Worm (Caenorhabditis elegans) whole organism, L3 larva: ENCODE data around the gene clc-7.
A peak's percentile ranks its signal among the peaks of the same experiment; 100 is the strongest.

Source experiments
- ZK546.5 ChIP-seq: sonication (generic microtip); optimal IDR thresholded peaks from 2 replicates; lab custom pipeline; 2017; ENCODE audit warnings: missing biosample characterization, missing genetic modification characterization
- aly-2 ChIP-seq: fragments of 150-350 bp; optimal IDR thresholded peaks from 2 replicates; lab custom pipeline; 2014; ENCODE audit warnings: missing biosample characterization, missing genetic modification characterization
- ama-1 ChIP-seq: fragments of 150-350 bp; optimal IDR thresholded peaks from 2 replicates; lab custom pipeline; 2018
- ceh-16 ChIP-seq: sonication (generic microtip); optimal IDR thresholded peaks from 2 replicates; lab custom pipeline; 2017; ENCODE audit warnings: missing biosample characterization, missing genetic modification characterization
- ceh-28 ChIP-seq: fragments of 150-350 bp; optimal IDR thresholded peaks from 2 replicates; lab custom pipeline; 2014; ENCODE audit warnings: missing biosample characterization, missing genetic modification reagents, missing genetic modification characterization
- ceh-82 ChIP-seq: fragments of 150-350 bp; optimal IDR thresholded peaks from 2 replicates; lab custom pipeline; 2014; ENCODE audit warnings: missing biosample characterization, missing genetic modification characterization
- ceh-9 ChIP-seq: sonication (generic microtip); optimal IDR thresholded peaks from 2 replicates; lab custom pipeline; 2018; ENCODE audit warnings: missing biosample characterization, missing genetic modification characterization
- daf-12 ChIP-seq: fragments of 150-350 bp; optimal IDR thresholded peaks from 2 replicates; lab custom pipeline; 2014; ENCODE audit warnings: missing biosample characterization, missing genetic modification reagents, missing genetic modification characterization
- egl-27 ChIP-seq: sonication (generic microtip); optimal IDR thresholded peaks from 4 replicates; lab custom pipeline; 2017; ENCODE audit warnings: missing biosample characterization, missing genetic modification reagents, missing genetic modification characterization
- egl-5 ChIP-seq: fragments of 150-350 bp; optimal IDR thresholded peaks from 2 replicates; lab custom pipeline; 2017; ENCODE audit warnings: missing biosample characterization, missing genetic modification reagents, missing genetic modification characterization, inconsistent platforms
- elt-1 ChIP-seq: fragments of 150-350 bp; optimal IDR thresholded peaks from 2 replicates; lab custom pipeline; 2014; ENCODE audit warnings: missing biosample characterization, missing genetic modification characterization
- elt-2 ChIP-seq: sonication (generic microtip); optimal IDR thresholded peaks from 2 replicates; lab custom pipeline; 2016; ENCODE audit warnings: missing genetic modification reagents, mild to moderate bottlenecking, missing genetic modification characterization, missing compliant biosample characterization
- elt-3 ChIP-seq, 3 experiments: fragments of 150-350 bp in 1 of 3; sonication (generic microtip) in 2 of 3; optimal IDR thresholded peaks; 2 replicates in 2 of 3; 4 replicates in 1 of 3; lab custom pipeline; 2014 to 2017; ENCODE audit warnings: missing biosample characterization in 3 of 3, missing genetic modification characterization in 3 of 3
- eor-1 ChIP-seq, 2 experiments: fragments of 150-350 bp; optimal IDR thresholded peaks; 2 replicates each; lab custom pipeline; 2014 to 2018; ENCODE audit warnings: missing biosample characterization in 2 of 2, missing genetic modification characterization in 2 of 2
- fkh-10 ChIP-seq: sonication (generic microtip); optimal IDR thresholded peaks from 2 replicates; lab custom pipeline; 2017; ENCODE audit warnings: missing biosample characterization, missing genetic modification reagents, missing genetic modification characterization
- fkh-2 ChIP-seq: fragments of 150-350 bp; optimal IDR thresholded peaks from 2 replicates; lab custom pipeline; 2014; ENCODE audit warnings: missing biosample characterization, missing genetic modification reagents, missing genetic modification characterization
- fos-1 ChIP-seq: fragments of 150-350 bp; optimal IDR thresholded peaks from 2 replicates; lab custom pipeline; 2014; ENCODE audit warnings: missing biosample characterization, missing genetic modification characterization
- hmg-11 ChIP-seq: sonication (generic microtip); optimal IDR thresholded peaks from 2 replicates; lab custom pipeline; 2016; ENCODE audit warnings: missing genetic modification characterization, missing compliant biosample characterization
- jun-1 ChIP-seq: fragments of 150-350 bp; optimal IDR thresholded peaks from 2 replicates; lab custom pipeline; 2014; ENCODE audit warnings: missing biosample characterization, missing genetic modification reagents, missing genetic modification characterization
- lin-15B ChIP-seq: fragments of 150-350 bp; optimal IDR thresholded peaks from 2 replicates; lab custom pipeline; 2014; ENCODE audit warnings: missing biosample characterization, missing genetic modification characterization
- lin-39 ChIP-seq: fragments of 150-350 bp; optimal IDR thresholded peaks from 2 replicates; lab custom pipeline; 2018; ENCODE audit warnings: missing biosample characterization, missing genetic modification reagents, missing genetic modification characterization
- lsy-12 ChIP-seq: sonication (generic microtip); optimal IDR thresholded peaks from 2 replicates; lab custom pipeline; 2016; ENCODE audit warnings: mild to moderate bottlenecking, missing genetic modification characterization, missing compliant biosample characterization
- mdl-1 ChIP-seq: fragments of 150-350 bp; optimal IDR thresholded peaks from 2 replicates; lab custom pipeline; 2014; ENCODE audit warnings: missing biosample characterization, missing genetic modification characterization
- nfya-1 ChIP-seq: sonication (generic microtip); optimal IDR thresholded peaks from 2 replicates; lab custom pipeline; 2017; ENCODE audit warnings: missing genetic modification characterization, mild to moderate bottlenecking, missing compliant biosample characterization, antibody characterized with exemption, moderate library complexity; ENCODE audit not compliant: insufficient read depth
- nhr-11 ChIP-seq: fragments of 150-350 bp; optimal IDR thresholded peaks from 2 replicates; lab custom pipeline; 2014; ENCODE audit warnings: missing biosample characterization, missing genetic modification characterization
- nhr-12 ChIP-seq: fragments of 150-350 bp; optimal IDR thresholded peaks from 2 replicates; lab custom pipeline; 2014; ENCODE audit warnings: missing biosample characterization, missing genetic modification characterization
- nhr-23 ChIP-seq: fragments of 150-350 bp; optimal IDR thresholded peaks from 2 replicates; lab custom pipeline; 2014; ENCODE audit warnings: missing biosample characterization, missing genetic modification reagents, missing genetic modification characterization
- nhr-237 ChIP-seq: fragments of 150-350 bp; optimal IDR thresholded peaks from 2 replicates; lab custom pipeline; 2014; ENCODE audit warnings: missing biosample characterization, missing genetic modification characterization
- nhr-25 ChIP-seq: sonication (generic microtip); optimal IDR thresholded peaks from 2 replicates; lab custom pipeline; 2017; ENCODE audit warnings: missing biosample characterization, missing genetic modification characterization
- nhr-28 ChIP-seq: fragments of 150-350 bp; optimal IDR thresholded peaks from 2 replicates; lab custom pipeline; 2014; ENCODE audit warnings: missing biosample characterization, missing genetic modification characterization
- nhr-43 ChIP-seq: sonication (generic microtip); optimal IDR thresholded peaks from 2 replicates; lab custom pipeline; 2016; ENCODE audit warnings: mild to moderate bottlenecking, missing genetic modification characterization, missing compliant biosample characterization; ENCODE audit not compliant: poor library complexity, severe bottlenecking
- nhr-76 ChIP-seq: fragments of 150-350 bp; sonication (generic microtip); optimal IDR thresholded peaks from 5 replicates; lab custom pipeline; 2014; ENCODE audit warnings: missing biosample characterization, missing genetic modification characterization
- nhr-77 ChIP-seq: fragments of 150-350 bp; optimal IDR thresholded peaks from 2 replicates; lab custom pipeline; 2014; ENCODE audit warnings: missing biosample characterization, missing genetic modification characterization
- pha-4 ChIP-seq: fragments of 150-350 bp; optimal IDR thresholded peaks from 2 replicates; lab custom pipeline; 2014; ENCODE audit warnings: missing biosample characterization, missing genetic modification reagents, missing genetic modification characterization
- pqm-1 ChIP-seq: fragments of 150-350 bp; optimal IDR thresholded peaks from 2 replicates; lab custom pipeline; 2017; ENCODE audit warnings: missing biosample characterization, missing genetic modification characterization, inconsistent platforms
- sea-2 ChIP-seq: fragments of 150-350 bp; sonication (generic microtip); optimal IDR thresholded peaks from 4 replicates; lab custom pipeline; 2014; ENCODE audit warnings: missing biosample characterization, missing genetic modification reagents, missing genetic modification characterization
- skn-1 ChIP-seq: fragments of 150-350 bp; optimal IDR thresholded peaks from 2 replicates; lab custom pipeline; 2014; ENCODE audit warnings: missing biosample characterization, missing genetic modification characterization
- tbx-2 ChIP-seq: sonication (generic microtip); optimal IDR thresholded peaks from 2 replicates; lab custom pipeline; 2016; ENCODE audit warnings: mild to moderate bottlenecking, missing genetic modification characterization, missing compliant biosample characterization
- unc-39 ChIP-seq: sonication (generic microtip); optimal IDR thresholded peaks from 4 replicates; lab custom pipeline; 2017; ENCODE audit warnings: missing biosample characterization, missing genetic modification characterization
- unc-62 ChIP-seq: fragments of 150-350 bp; sonication (generic microtip); optimal IDR thresholded peaks from 4 replicates; lab custom pipeline; 2014; ENCODE audit warnings: missing biosample characterization, missing genetic modification reagents, missing genetic modification characterization
- zag-1 ChIP-seq: fragments of 150-350 bp; optimal IDR thresholded peaks from 2 replicates; lab custom pipeline; 2014; ENCODE audit warnings: missing biosample characterization, missing genetic modification characterization
- ztf-11 ChIP-seq: fragments of 150-350 bp; optimal IDR thresholded peaks from 2 replicates; lab custom pipeline; 2014; ENCODE audit warnings: missing biosample characterization, missing genetic modification characterization
- ztf-4 ChIP-seq: fragments of 150-350 bp; optimal IDR thresholded peaks from 2 replicates; lab custom pipeline; 2014; ENCODE audit warnings: missing biosample characterization, missing genetic modification characterization

The clc-7 gene

DNA sequence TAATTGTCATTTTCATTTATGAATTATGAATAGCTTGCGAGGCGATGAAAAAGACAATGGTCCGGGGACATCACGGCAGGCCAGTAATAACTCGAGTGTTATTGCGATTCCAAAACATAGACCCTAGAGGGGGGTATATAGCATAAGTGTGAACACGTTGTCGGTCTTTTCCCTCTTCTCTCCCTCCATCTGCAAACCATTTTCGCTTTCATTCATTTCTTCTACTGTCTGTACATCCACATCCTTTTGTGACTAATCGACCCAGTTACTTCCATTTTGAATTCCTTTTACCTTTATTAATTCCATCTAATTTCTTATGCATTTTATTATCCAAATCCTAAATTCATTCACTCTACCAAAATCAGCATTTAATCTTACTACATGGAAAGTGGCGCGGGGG lies 3.1 kb downstream of the clc-7 start:
- no peak for TF ChIP-seq nhr-76 (tag; lab: Kevin White, UChicago)
- TF ChIP-seq skn-1 (tag; lab: Kevin White, UChicago): no peak
- TF ChIP-seq ztf-4 (tag; lab: Kevin White, UChicago): no peak
- TF ChIP-seq nhr-43 (tag; lab: Kevin White, UChicago): no peak
- TF ChIP-seq ztf-11 (tag; lab: Kevin White, UChicago): no peak
- TF ChIP-seq, all 47 proteins: peak for 0

ce11 chrX:5073895-5074294 lies 6.0 kb downstream of the clc-7 start:
- TF ChIP-seq nfya-1 (tag; lab: Kevin White, UChicago): no peak
- TF ChIP-seq ceh-28: no peak
- no peak for TF ChIP-seq unc-39 (tag; lab: Kevin White, UChicago)
- no peak for TF ChIP-seq zag-1 (tag; lab: Kevin White, UChicago)
- no peak for TF ChIP-seq egl-5
- no peak for TF ChIP-seq lin-15B (tag; lab: Kevin White, UChicago)
- TF ChIP-seq lsy-12 (tag; lab: Kevin White, UChicago): no peak
- TF ChIP-seq pha-4: no peak
- no peak for TF ChIP-seq ceh-9 (tag; lab: Kevin White, UChicago)
- no peak for TF ChIP-seq nhr-43 (tag; lab: Kevin White, UChicago)
- TF ChIP-seq egl-27: no peak
- TF ChIP-seq fkh-2 (tag; lab: Kevin White, UChicago): no peak
- no peak for TF ChIP-seq eor-1 (tag; optimal IDR thresholded peaks at IDR 0.05; lab: Kevin White, UChicago)
- no peak for TF ChIP-seq aly-2 (tag; lab: Kevin White, UChicago)

DNA sequence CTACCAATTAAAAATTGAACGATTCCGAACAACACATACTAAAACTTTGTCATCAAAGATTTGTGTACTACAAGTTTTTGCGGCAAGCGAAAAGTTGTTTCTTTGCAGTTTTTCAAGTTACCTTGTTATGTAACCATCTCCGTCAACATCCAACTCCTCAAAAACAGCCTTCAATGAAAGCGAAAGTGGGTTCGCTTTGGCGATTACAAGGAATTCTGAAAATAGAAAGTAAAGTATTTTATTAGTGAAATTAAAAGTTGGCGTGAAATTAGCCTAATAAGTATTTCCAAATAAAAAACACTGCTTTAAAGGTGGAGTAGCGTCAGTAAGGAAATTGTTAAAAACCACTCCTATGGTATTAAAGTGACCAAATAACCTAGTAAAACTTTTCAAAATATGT lies 7.6 kb downstream of the clc-7 start:
- no peak for TF ChIP-seq nhr-237 (tag; lab: Kevin White, UChicago)
- TF ChIP-seq nhr-25 (tag; lab: Kevin White, UChicago): peak; percentile 58

DNA sequence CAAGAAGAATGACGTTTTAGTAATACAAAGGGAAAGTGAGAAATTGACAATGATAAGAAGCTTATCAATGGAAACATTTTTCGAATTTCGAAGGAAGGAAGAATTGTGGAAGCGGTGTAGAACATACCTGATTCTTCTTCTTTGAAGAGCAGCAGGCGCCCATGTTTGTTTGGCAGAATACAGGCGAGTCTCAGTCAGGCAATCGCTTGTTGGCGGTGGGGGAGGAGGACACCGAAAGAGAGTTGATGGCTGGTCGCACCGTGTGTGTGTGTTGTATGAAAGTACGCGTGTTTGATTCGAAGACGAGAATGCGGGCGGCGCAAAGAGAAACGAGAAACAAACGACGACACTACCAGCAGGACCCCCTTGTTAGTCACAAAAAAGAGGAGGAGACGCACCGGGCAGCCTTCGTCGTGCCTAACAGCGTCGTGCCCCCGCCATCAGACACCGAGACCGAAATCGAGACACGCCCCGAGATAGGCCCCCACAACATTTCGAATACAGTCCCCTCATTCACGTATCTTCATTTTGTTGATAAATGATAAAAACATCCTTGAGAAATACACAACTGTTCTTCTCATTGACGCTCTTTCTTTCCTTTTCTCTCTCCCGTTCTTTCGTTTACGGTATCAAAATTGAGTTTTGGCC lies 9.9 kb downstream of the clc-7 start, which contains the start of gene cal-5:
TSS of gene cal-5 (minus strand) at position 266 of the 648 bp plus-strand sequence.
- TF ChIP-seq ceh-28 (no peak), nhr-11 (no peak), egl-5 (no peak), daf-12 (no peak), nhr-77 (tag; lab: Kevin White, UChicago) (no peak), hmg-11 (peak; percentile 21), zag-1 (tag; lab: Kevin White, UChicago) (no peak), nhr-12 (tag; lab: Kevin White, UChicago) (no peak), unc-39 (tag; lab: Kevin White, UChicago) (no peak), pqm-1 (tag; lab: Kevin White, UChicago) (peak; percentile 64), nfya-1 (tag; lab: Kevin White, UChicago) (no peak), fkh-2 (tag; lab: Kevin White, UChicago) (no peak), elt-2 (peak; percentile 89), lin-39 (tag; lab: Kevin White, UChicago) (no peak), sea-2 (GFP tag; lab: Kevin White, UChicago) (no peak), ceh-82 (no peak), nhr-43 (tag; lab: Kevin White, UChicago) (no peak), jun-1 (tag; lab: Kevin White, UChicago) (no peak), elt-1 (tag; lab: Kevin White, UChicago) (no peak), ztf-11 (tag; lab: Kevin White, UChicago) (no peak), pha-4 (peak; percentile 25), fos-1 (tag; lab: Kevin White, UChicago) (no peak), nhr-28 (no peak), nhr-76 (tag; lab: Kevin White, UChicago) (no peak), mdl-1 (tag; lab: Kevin White, UChicago) (no peak), egl-27 (no peak), skn-1 (tag; lab: Kevin White, UChicago) (no peak), fkh-10 (GFP tag; lab: Kevin White, UChicago) (no peak), tbx-2 (peak; percentile 12), nhr-237 (tag; lab: Kevin White, UChicago) (no peak), unc-62 (GFP tag; lab: Kevin White, UChicago) (no peak), eor-1 (tag; optimal IDR thresholded peaks at IDR 0.05; lab: Kevin White, UChicago) (no peak), ceh-16 (tag; lab: Kevin White, UChicago) (no peak), ZK546.5 (tag; lab: Kevin White, UChicago) (no peak), nhr-23 (tag; lab: Kevin White, UChicago) (peak; percentile 59), elt-3 (tag; optimal IDR thresholded peaks at IDR 0.05; lab: Kevin White, UChicago) (no peak), aly-2 (tag; lab: Kevin White, UChicago) (no peak), ztf-4 (tag; lab: Kevin White, UChicago) (no peak), lsy-12 (tag; lab: Kevin White, UChicago) (peak; percentile 21), ama-1 (lab: Kevin White, UChicago) (peak; percentile 58), ceh-9 (tag; lab: Kevin White, UChicago) (no peak), lin-15B (tag; lab: Kevin White, UChicago) (no peak), nhr-25 (tag; lab: Kevin White, UChicago) (peak; percentile 68)
